Worm (Caenorhabditis elegans): ENCODE results near the gene F46B6.6.

DNA sequence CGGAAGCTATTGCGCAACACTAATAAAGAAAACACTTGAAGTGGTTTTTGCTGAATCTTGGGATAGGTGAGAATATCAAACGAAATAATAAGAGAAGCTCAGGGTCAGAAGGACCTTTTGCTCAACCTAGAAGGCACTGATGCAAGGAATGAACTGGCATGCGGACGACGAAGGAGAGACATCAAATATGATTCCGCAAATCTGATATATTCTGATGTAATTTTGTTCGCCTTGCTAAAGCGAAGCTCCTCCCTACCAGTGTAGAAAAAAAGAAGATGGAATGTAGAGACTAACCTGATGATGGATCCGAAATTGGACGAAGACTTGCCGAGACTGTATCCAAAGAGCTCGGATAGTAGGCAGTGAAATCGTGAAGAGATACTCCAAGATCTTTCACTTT lies 18.7 kb downstream of the F46B6.6 start:
- no peak for TF ChIP-seq dao-5 (tag; optimal IDR thresholded peaks at IDR 0.05)
- TF ChIP-seq him-1 (tag; optimal IDR thresholded peaks at IDR 0.05), result no peak
- TF ChIP-seq W03F9.2 (tag; optimal IDR thresholded peaks at IDR 0.05), result no peak
